Fruit fly (Drosophila melanogaster) whole organism, embryonic: ENCODE results near the gene CG5355.

ENCODE experiments used
- Atf3 ChIP-seq: fragments of 200-800 bp; sonication (Bioruptor generic); optimal IDR thresholded peaks from 3 replicates; lab custom pipeline; 2016; ENCODE audit warnings: missing biosample characterization, missing genetic modification characterization
- CG10209 ChIP-seq: fragments of 200-800 bp; sonication (Bioruptor generic); optimal IDR thresholded peaks from 3 replicates; lab custom pipeline; 2017; ENCODE audit warnings: missing biosample characterization, mild to moderate bottlenecking, missing genetic modification characterization, missing genetic modification reagents
- CG10321 ChIP-seq: fragments of 200-800 bp; sonication (Bioruptor generic); IDR thresholded peaks from 2 replicates; pipeline ENCODE4 v1.3.6; 2022; ENCODE audit warnings: missing biosample characterization, missing genetic modification characterization
- CG13123 ChIP-seq: fragments of 200-800 bp; sonication (Bioruptor generic); optimal IDR thresholded peaks from 2 replicates; lab custom pipeline; 2016; ENCODE audit warnings: missing biosample characterization, missing genetic modification characterization
- CG1602 ChIP-seq: fragments of 200-800 bp; sonication (Bioruptor generic); optimal IDR thresholded peaks from 3 replicates; lab custom pipeline; 2016; ENCODE audit warnings: missing biosample characterization, missing genetic modification characterization
- CG16863 ChIP-seq: fragments of 200-800 bp; sonication (Bioruptor generic); optimal IDR thresholded peaks from 3 replicates; lab custom pipeline; 2016; ENCODE audit warnings: missing biosample characterization, missing genetic modification characterization
- CG17186 ChIP-seq: fragments of 200-800 bp; sonication (Bioruptor generic); optimal IDR thresholded peaks from 3 replicates; lab custom pipeline; 2017; ENCODE audit warnings: missing biosample characterization, missing genetic modification reagents, missing genetic modification characterization
- CG1792 ChIP-seq: fragments of 200-800 bp; sonication (Bioruptor generic); optimal IDR thresholded peaks from 2 replicates; lab custom pipeline; 2016; ENCODE audit warnings: missing biosample characterization, missing genetic modification characterization
- CG32532 ChIP-seq: fragments of 200-800 bp; sonication (Bioruptor generic); IDR thresholded peaks from 2 replicates; pipeline ENCODE4 v1.3.6; 2022; ENCODE audit warnings: missing biosample characterization, missing genetic modification characterization
- CG4617 ChIP-seq: fragments of 200-800 bp; sonication (Bioruptor generic); optimal IDR thresholded peaks from 3 replicates; lab custom pipeline; 2016; ENCODE audit warnings: missing biosample characterization, missing genetic modification characterization, borderline replicate concordance
- CG5245 ChIP-seq: fragments of 200-800 bp; sonication (Bioruptor generic); optimal IDR thresholded peaks from 3 replicates; lab custom pipeline; 2016; ENCODE audit warnings: missing biosample characterization, missing genetic modification characterization
- CG7556 ChIP-seq: fragments of 200-800 bp; sonication (Bioruptor generic); optimal IDR thresholded peaks from 2 replicates; lab custom pipeline; 2017; ENCODE audit warnings: missing biosample characterization, mild to moderate bottlenecking, missing genetic modification characterization
- CHES-1-like ChIP-seq: fragments of 200-800 bp; sonication (Bioruptor generic); optimal IDR thresholded peaks from 2 replicates; lab custom pipeline; 2016; ENCODE audit warnings: missing biosample characterization, missing genetic modification characterization
- D19B ChIP-seq: fragments of 200-800 bp; sonication (Bioruptor generic); optimal IDR thresholded peaks from 2 replicates; lab custom pipeline; 2017; ENCODE audit warnings: missing biosample characterization, mild to moderate bottlenecking, missing genetic modification characterization
- Deaf1 ChIP-seq: fragments of 200-800 bp; optimal IDR thresholded peaks from 3 replicates; lab custom pipeline; 2019; ENCODE audit warnings: missing biosample characterization, mild to moderate bottlenecking, missing genetic modification characterization, moderate library complexity
- Dek ChIP-seq: fragments of 200-800 bp; sonication (Bioruptor generic); optimal IDR thresholded peaks from 3 replicates; lab custom pipeline; 2019; ENCODE audit warnings: missing biosample characterization, mild to moderate bottlenecking, missing genetic modification characterization, moderate library complexity
- Drgx ChIP-seq: fragments of 200-800 bp; sonication (Bioruptor generic); IDR thresholded peaks from 2 replicates; pipeline ENCODE4 v1.3.6; 2022; ENCODE audit warnings: missing biosample characterization, missing genetic modification characterization
- Ets65A ChIP-seq: fragments of 200-800 bp; sonication (Bioruptor generic); peaks from one replicate; lab custom pipeline; 2016; ENCODE audit warnings: missing biosample characterization, missing genetic modification characterization
- Fer2 ChIP-seq: fragments of 200-800 bp; sonication (Bioruptor generic); optimal IDR thresholded peaks from 2 replicates; lab custom pipeline; 2018; ENCODE audit warnings: missing biosample characterization, mild to moderate bottlenecking, missing genetic modification characterization, moderate library complexity
- HHEX ChIP-seq: fragments of 200-800 bp; sonication (Bioruptor generic); optimal IDR thresholded peaks from 3 replicates; lab custom pipeline; 2017; ENCODE audit warnings: missing biosample characterization, mild to moderate bottlenecking, missing genetic modification characterization, missing genetic modification reagents
- Hand ChIP-seq: fragments of 200-800 bp; sonication (Bioruptor generic); optimal IDR thresholded peaks from 2 replicates; lab custom pipeline; 2017; ENCODE audit warnings: mild to moderate bottlenecking, missing biosample characterization, missing genetic modification reagents, missing genetic modification characterization
- Hmr ChIP-seq: fragments of 200-800 bp; sonication (Bioruptor generic); optimal IDR thresholded peaks from 3 replicates; lab custom pipeline; 2017; ENCODE audit warnings: mild to moderate bottlenecking, missing biosample characterization, missing genetic modification reagents, missing genetic modification characterization
- Hr3 ChIP-seq: fragments of 200-800 bp; sonication (Bioruptor generic); optimal IDR thresholded peaks from 3 replicates; lab custom pipeline; 2016; ENCODE audit warnings: missing biosample characterization, missing genetic modification characterization
- Hr39 ChIP-seq: fragments of >200 bp; optimal IDR thresholded peaks from 2 replicates; lab custom pipeline; 2017
- MESR4 ChIP-seq: fragments of 200-800 bp; sonication (Bioruptor generic); optimal IDR thresholded peaks from 2 replicates; lab custom pipeline; 2018; ENCODE audit warnings: missing biosample characterization, mild to moderate bottlenecking, missing genetic modification characterization, moderate library complexity
- MTF-1 ChIP-seq: fragments of 200-800 bp; sonication (Bioruptor generic); optimal IDR thresholded peaks from 2 replicates; lab custom pipeline; 2018; ENCODE audit warnings: missing biosample characterization, mild to moderate bottlenecking, missing genetic modification characterization, borderline replicate concordance
- Neu2 ChIP-seq: fragments of 200-800 bp; sonication (Bioruptor generic); optimal IDR thresholded peaks from 3 replicates; lab custom pipeline; 2016; ENCODE audit warnings: missing biosample characterization, missing genetic modification characterization, borderline replicate concordance
- Poxn ChIP-seq: fragments of 200-800 bp; sonication (Bioruptor generic); IDR thresholded peaks from 2 replicates; pipeline ENCODE4 v1.3.6; 2022; ENCODE audit warnings: missing biosample characterization, missing genetic modification characterization
- Sox102F ChIP-seq: fragments of 200-800 bp; sonication (Bioruptor generic); optimal IDR thresholded peaks from 2 replicates; lab custom pipeline; 2018; ENCODE audit warnings: missing biosample characterization, mild to moderate bottlenecking, missing genetic modification characterization, moderate library complexity
- YL-1 ChIP-seq: fragments of 200-800 bp; sonication (Bioruptor generic); optimal IDR thresholded peaks from 3 replicates; lab custom pipeline; 2017; ENCODE audit warnings: missing biosample characterization, mild to moderate bottlenecking, missing genetic modification characterization
- ara ChIP-seq: fragments of 200-800 bp; sonication (Bioruptor generic); IDR thresholded peaks from 2 replicates; pipeline ENCODE4 v1.3.6; 2022; ENCODE audit warnings: missing biosample characterization, missing genetic modification characterization
- ase ChIP-seq: fragments of 200-800 bp; sonication (Bioruptor generic); IDR thresholded peaks from 3 replicates; pipeline ENCODE4 v1.3.6; 2022; ENCODE audit warnings: missing biosample characterization, missing genetic modification characterization
- ash1 ChIP-seq: fragments of 200-800 bp; sonication (Bioruptor generic); optimal IDR thresholded peaks from 2 replicates; lab custom pipeline; 2018; ENCODE audit warnings: missing biosample characterization, mild to moderate bottlenecking, missing genetic modification characterization
- dimm ChIP-seq: fragments of 200-800 bp; sonication (Bioruptor generic); IDR thresholded peaks from 2 replicates; pipeline ENCODE4 v1.3.6; 2022; ENCODE audit warnings: missing biosample characterization, missing genetic modification characterization
- disco-r ChIP-seq: fragments of 200-800 bp; sonication (Bioruptor generic); optimal IDR thresholded peaks from 2 replicates; lab custom pipeline; 2016; ENCODE audit warnings: missing biosample characterization, missing genetic modification characterization
- esg ChIP-seq: fragments of 200-800 bp; sonication (Bioruptor generic); conservative IDR thresholded peaks from 2 replicates; pipeline ENCODE4 v1.3.6; 2022; ENCODE audit warnings: missing biosample characterization, missing genetic modification characterization
- gcm ChIP-seq: fragments of 200-800 bp; sonication (Bioruptor generic); optimal IDR thresholded peaks from 2 replicates; lab custom pipeline; 2019; ENCODE audit warnings: missing biosample characterization, mild to moderate bottlenecking, missing genetic modification characterization, moderate library complexity
- her ChIP-seq: fragments of 200-800 bp; sonication (Bioruptor generic); optimal IDR thresholded peaks from 2 replicates; lab custom pipeline; 2016; ENCODE audit warnings: missing biosample characterization, missing genetic modification characterization
- ind ChIP-seq: fragments of 200-800 bp; sonication (Bioruptor generic); optimal IDR thresholded peaks from 3 replicates; lab custom pipeline; 2016; ENCODE audit warnings: missing biosample characterization, missing genetic modification characterization
- kah ChIP-seq: fragments of 200-800 bp; sonication (Bioruptor generic); optimal IDR thresholded peaks from 2 replicates; lab custom pipeline; 2018; ENCODE audit warnings: missing biosample characterization, mild to moderate bottlenecking, missing genetic modification characterization
- luna ChIP-seq: fragments of 200-800 bp; sonication (Bioruptor generic); optimal IDR thresholded peaks from 2 replicates; lab custom pipeline; 2016; ENCODE audit warnings: missing biosample characterization, missing genetic modification characterization
- nerfin-1 ChIP-seq: fragments of 200-800 bp; sonication (Bioruptor generic); optimal IDR thresholded peaks from 3 replicates; lab custom pipeline; 2019; ENCODE audit warnings: missing biosample characterization, mild to moderate bottlenecking, missing genetic modification characterization, moderate library complexity
- phol ChIP-seq: fragments of 200-800 bp; sonication (Bioruptor generic); optimal IDR thresholded peaks from 3 replicates; lab custom pipeline; 2018; ENCODE audit warnings: missing biosample characterization, mild to moderate bottlenecking, missing genetic modification characterization, moderate library complexity
- pita ChIP-seq: fragments of 200-800 bp; sonication (Bioruptor generic); optimal IDR thresholded peaks from 2 replicates; lab custom pipeline; 2017; ENCODE audit warnings: missing biosample characterization, mild to moderate bottlenecking, missing genetic modification characterization
- pum ChIP-seq: fragments of 200-800 bp; sonication (Bioruptor generic); optimal IDR thresholded peaks from 2 replicates; lab custom pipeline; 2016; ENCODE audit warnings: missing biosample characterization, missing genetic modification characterization
- repo ChIP-seq: fragments of 200-800 bp; sonication (Bioruptor generic); optimal IDR thresholded peaks from 2 replicates; lab custom pipeline; 2016; ENCODE audit warnings: missing biosample characterization, missing genetic modification characterization
- scrt ChIP-seq: fragments of 200-800 bp; sonication (Bioruptor generic); optimal IDR thresholded peaks from 2 replicates; lab custom pipeline; 2018; ENCODE audit warnings: missing biosample characterization, mild to moderate bottlenecking, missing genetic modification characterization, moderate library complexity
- sens-2 ChIP-seq: fragments of 200-800 bp; sonication (Bioruptor generic); IDR thresholded peaks from 2 replicates; pipeline ENCODE4 v1.3.6; 2022; ENCODE audit warnings: missing biosample characterization, missing genetic modification characterization
- sob ChIP-seq: fragments of 200-800 bp; sonication (Bioruptor generic); IDR thresholded peaks from 2 replicates; pipeline ENCODE4 v1.3.6; 2022; ENCODE audit warnings: missing biosample characterization, missing genetic modification characterization
- ssp ChIP-seq: fragments of 200-800 bp; sonication (Bioruptor generic); IDR thresholded peaks from 2 replicates; pipeline ENCODE4 v1.3.6; 2022; ENCODE audit warnings: missing biosample characterization, missing genetic modification characterization
- tll ChIP-seq, 2 experiments: fragments of 200-800 bp in 1 of 2; fragments of >200 bp in 1 of 2; sonication (Bioruptor generic) in 1 of 2; optimal IDR thresholded peaks; 2 replicates each; lab custom pipeline; 2017 to 2019; ENCODE audit warnings: missing biosample characterization in 2 of 2, missing genetic modification characterization in 2 of 2, mild to moderate bottlenecking in 1 of 2, moderate library complexity in 1 of 2
- trem ChIP-seq: fragments of 200-800 bp; optimal IDR thresholded peaks from 3 replicates; lab custom pipeline; 2019; ENCODE audit warnings: missing biosample characterization, mild to moderate bottlenecking, missing genetic modification characterization, moderate library complexity
- yki ChIP-seq: fragments of >200 bp; optimal IDR thresholded peaks from 3 replicates; lab custom pipeline; 2018

The CG5355 gene

dm6 chr2L:10437317-10437716, 24.1 kb upstream of the CG5355 start, which contains the start of gene STUB1 (continued):
- TF ChIP-seq tll (GFP tag; optimal IDR thresholded peaks at IDR 0.05; lab: Kevin White, UChicago): no peak
- TF ChIP-seq CG1602 (GFP tag; lab: Kevin White, UChicago): no peak
- no peak for TF ChIP-seq Hmr (GFP tag; lab: Kevin White, UChicago)
- no peak for TF ChIP-seq Dek
- TF ChIP-seq her (GFP tag; lab: Kevin White, UChicago): peak; percentile 36
- no peak for TF ChIP-seq CG5245 (GFP tag; lab: Kevin White, UChicago)
- TF ChIP-seq Fer2 (tag; lab: Kevin White, UChicago): no peak
- TF ChIP-seq nerfin-1 (tag; lab: Kevin White, UChicago): no peak
- no peak for TF ChIP-seq esg (GFP tag; lab: Robert Waterston, UW)
- TF ChIP-seq CG7556: no peak
- no peak for TF ChIP-seq CG13123 (GFP tag; lab: Kevin White, UChicago)
- no peak for TF ChIP-seq Sox102F (GFP tag; lab: Kevin White, UChicago)
- TF ChIP-seq repo (GFP tag; lab: Kevin White, UChicago): peak; percentile 8
- TF ChIP-seq kah: no peak
- no peak for TF ChIP-seq gcm
- TF ChIP-seq ssp (GFP tag; lab: Robert Waterston, UW): 0 out of 2 replicates have a peak, but pooled peaks have one; percentile 18
- TF ChIP-seq CG16863: no peak
- no peak for TF ChIP-seq ara (GFP tag; lab: Robert Waterston, UW)
- TF ChIP-seq Poxn (GFP tag; lab: Robert Waterston, UW): no peak
- TF ChIP-seq Hr39 (lab: Kevin White, UChicago): no peak
- TF ChIP-seq CG10321 (GFP tag; lab: Robert Waterston, UW): no peak
- TF ChIP-seq phol (tag; lab: Kevin White, UChicago): peak; percentile 19
- TF ChIP-seq trem (tag; lab: Kevin White, UChicago): no peak
- TF ChIP-seq YL-1 (GFP tag; lab: Kevin White, UChicago): peak; percentile 43
- no peak for TF ChIP-seq Deaf1
- TF ChIP-seq CG4617 (GFP tag; lab: Kevin White, UChicago): peak; percentile 74
- no peak for TF ChIP-seq Hr3 (GFP tag; lab: Kevin White, UChicago)
- no peak for TF ChIP-seq Hand
- TF ChIP-seq CG10209 (GFP tag; lab: Kevin White, UChicago): no peak
- TF ChIP-seq sens-2 (GFP tag; lab: Robert Waterston, UW): no peak
- peak; percentile 25 for TF ChIP-seq Ets65A
- no peak for TF ChIP-seq CG32532 (GFP tag; lab: Robert Waterston, UW)
- peak; percentile 46 for TF ChIP-seq MESR4 (GFP tag; lab: Kevin White, UChicago)
- TF ChIP-seq HHEX (GFP tag; lab: Kevin White, UChicago): no peak
- TF ChIP-seq dimm (GFP tag; lab: Robert Waterston, UW): no peak
- TF ChIP-seq yki (lab: Kevin White, UChicago): no peak
- peak; percentile 8 for TF ChIP-seq pum
- no peak for TF ChIP-seq disco-r (GFP tag; lab: Kevin White, UChicago)
- peak; percentile 43 for TF ChIP-seq CHES-1-like
- no peak for TF ChIP-seq ash1
- TF ChIP-seq sob: peak; percentile 61
- peak; percentile 63 for TF ChIP-seq CG17186 (GFP tag; lab: Kevin White, UChicago)
- TF ChIP-seq Drgx (GFP tag; lab: Robert Waterston, UW): no peak
- no peak for TF ChIP-seq Atf3
- no peak for TF ChIP-seq Neu2 (GFP tag; lab: Kevin White, UChicago)
- TF ChIP-seq ase (GFP tag; lab: Robert Waterston, UW): no peak
- no peak for TF ChIP-seq pita (GFP tag; lab: Kevin White, UChicago)
- no peak for TF ChIP-seq D19B (GFP tag; lab: Kevin White, UChicago)
- no peak for TF ChIP-seq ind (GFP tag; lab: Kevin White, UChicago)
- no peak for TF ChIP-seq CG1792
- no peak for TF ChIP-seq MTF-1
- TF ChIP-seq scrt (GFP tag; lab: Kevin White, UChicago): no peak
- TF ChIP-seq luna (GFP tag; lab: Kevin White, UChicago): peak; percentile 3
